Fruit fly (Drosophila melanogaster) whole organism, embryonic: ENCODE measurements around the gene Coq2.

Source experiments
- B-H2 ChIP-seq: fragments of 200-800 bp; sonication (Bioruptor generic); optimal IDR thresholded peaks from 2 replicates; lab custom pipeline; 2018; ENCODE audit warnings: missing biosample characterization, mild to moderate bottlenecking, missing genetic modification characterization
- CG10431 ChIP-seq: fragments of 200-800 bp; sonication (Bioruptor generic); optimal IDR thresholded peaks from 3 replicates; lab custom pipeline; 2018; ENCODE audit warnings: missing biosample characterization, mild to moderate bottlenecking, missing genetic modification characterization
- CG11398 ChIP-seq: fragments of 200-800 bp; sonication (Bioruptor generic); optimal IDR thresholded peaks from 2 replicates; lab custom pipeline; 2016; ENCODE audit warnings: missing biosample characterization, missing genetic modification characterization
- CG12104 ChIP-seq: fragments of 200-800 bp; sonication (Bioruptor generic); optimal IDR thresholded peaks from 3 replicates; lab custom pipeline; 2016; ENCODE audit warnings: missing biosample characterization, missing genetic modification characterization
- CG13424 ChIP-seq: fragments of 200-800 bp; sonication (Bioruptor generic); optimal IDR thresholded peaks from 2 replicates; lab custom pipeline; 2019; ENCODE audit warnings: missing biosample characterization, mild to moderate bottlenecking, missing genetic modification characterization, moderate library complexity
- CG15073 ChIP-seq: fragments of 200-800 bp; sonication (Bioruptor generic); optimal IDR thresholded peaks from 2 replicates; lab custom pipeline; 2016; ENCODE audit warnings: missing biosample characterization, missing genetic modification characterization
- CG15601 ChIP-seq: fragments of 200-800 bp; sonication (Bioruptor generic); optimal IDR thresholded peaks from 3 replicates; lab custom pipeline; 2019; ENCODE audit warnings: missing biosample characterization, mild to moderate bottlenecking, missing genetic modification characterization, moderate library complexity
- CG15696 ChIP-seq: fragments of 200-800 bp; sonication (Bioruptor generic); optimal IDR thresholded peaks from 2 replicates; lab custom pipeline; 2019; ENCODE audit warnings: missing biosample characterization, mild to moderate bottlenecking, missing genetic modification characterization, moderate library complexity
- CG17802 ChIP-seq: fragments of 200-800 bp; sonication (Bioruptor generic); optimal IDR thresholded peaks from 2 replicates; lab custom pipeline; 2018; ENCODE audit warnings: missing biosample characterization, mild to moderate bottlenecking, missing genetic modification characterization, moderate library complexity
- CG17829 ChIP-seq: fragments of 200-800 bp; optimal IDR thresholded peaks from 2 replicates; lab custom pipeline; 2019; ENCODE audit warnings: missing biosample characterization, mild to moderate bottlenecking, missing genetic modification characterization, moderate library complexity
- CG17912 ChIP-seq: fragments of 200-800 bp; sonication (Bioruptor generic); optimal IDR thresholded peaks from 2 replicates; lab custom pipeline; 2018; ENCODE audit warnings: missing biosample characterization, mild to moderate bottlenecking, missing genetic modification characterization
- CG1792 ChIP-seq: fragments of 200-800 bp; sonication (Bioruptor generic); optimal IDR thresholded peaks from 2 replicates; lab custom pipeline; 2016; ENCODE audit warnings: missing biosample characterization, missing genetic modification characterization
- CG18619 ChIP-seq: fragments of 200-800 bp; sonication (Bioruptor generic); optimal IDR thresholded peaks from 3 replicates; lab custom pipeline; 2017; ENCODE audit warnings: missing biosample characterization, mild to moderate bottlenecking, missing genetic modification characterization
- CG2199 ChIP-seq: fragments of 200-800 bp; sonication (Bioruptor generic); IDR thresholded peaks from 3 replicates; pipeline ENCODE4 v1.3.6; 2022; ENCODE audit warnings: missing biosample characterization, missing genetic modification characterization
- CG2712 ChIP-seq: fragments of 200-800 bp; optimal IDR thresholded peaks from 3 replicates; lab custom pipeline; 2019; ENCODE audit warnings: missing biosample characterization, mild to moderate bottlenecking, missing genetic modification characterization, moderate library complexity
- CG4617 ChIP-seq: fragments of 200-800 bp; sonication (Bioruptor generic); optimal IDR thresholded peaks from 3 replicates; lab custom pipeline; 2016; ENCODE audit warnings: missing biosample characterization, missing genetic modification characterization, borderline replicate concordance
- CG6689 ChIP-seq: fragments of 200-800 bp; sonication (Bioruptor generic); IDR thresholded peaks from 2 replicates; pipeline ENCODE4 v1.3.6; 2022; ENCODE audit warnings: missing biosample characterization, missing genetic modification characterization
- CG7786 ChIP-seq: fragments of 200-800 bp; sonication (Bioruptor generic); optimal IDR thresholded peaks from 2 replicates; lab custom pipeline; 2016; ENCODE audit warnings: missing biosample characterization, missing genetic modification characterization
- CoRest ChIP-seq: fragments of 200-800 bp; sonication (Bioruptor generic); optimal IDR thresholded peaks from 3 replicates; lab custom pipeline; 2018; ENCODE audit warnings: missing biosample characterization, mild to moderate bottlenecking, missing genetic modification characterization, moderate library complexity
- Dip3 ChIP-seq: fragments of 200-800 bp; sonication (Bioruptor generic); optimal IDR thresholded peaks from 3 replicates; lab custom pipeline; 2016; ENCODE audit warnings: missing biosample characterization, missing genetic modification characterization
- Drgx ChIP-seq: fragments of 200-800 bp; sonication (Bioruptor generic); IDR thresholded peaks from 2 replicates; pipeline ENCODE4 v1.3.6; 2022; ENCODE audit warnings: missing biosample characterization, missing genetic modification characterization
- Fer1 ChIP-seq: fragments of 200-800 bp; sonication (Bioruptor generic); optimal IDR thresholded peaks from 2 replicates; lab custom pipeline; 2017; ENCODE audit warnings: missing biosample characterization, mild to moderate bottlenecking, missing genetic modification characterization
- HLH54F ChIP-seq: fragments of 200-800 bp; sonication (Bioruptor generic); optimal IDR thresholded peaks from 3 replicates; lab custom pipeline; 2016; ENCODE audit warnings: missing biosample characterization, missing genetic modification characterization
- MESR4 ChIP-seq: fragments of 200-800 bp; sonication (Bioruptor generic); optimal IDR thresholded peaks from 2 replicates; lab custom pipeline; 2018; ENCODE audit warnings: missing biosample characterization, mild to moderate bottlenecking, missing genetic modification characterization, moderate library complexity
- NFAT ChIP-seq: fragments of 200-800 bp; sonication (Bioruptor generic); IDR thresholded peaks from 2 replicates; pipeline ENCODE4 v1.3.6; 2022; ENCODE audit warnings: missing biosample characterization, missing genetic modification characterization
- Oli ChIP-seq: fragments of 200-800 bp; sonication (Bioruptor generic); optimal IDR thresholded peaks from 2 replicates; lab custom pipeline; 2018; ENCODE audit warnings: missing biosample characterization, mild to moderate bottlenecking, missing genetic modification characterization, moderate library complexity
- Opbp ChIP-seq: fragments of 200-800 bp; sonication (Bioruptor generic); IDR thresholded peaks from 3 replicates; pipeline ENCODE4 v1.3.6; 2022; ENCODE audit warnings: missing biosample characterization, missing genetic modification characterization; ENCODE audit not compliant: partially characterized antibody
- Pdp1 ChIP-seq, 2 experiments: fragments of 200-800 bp; sonication (Bioruptor generic); optimal IDR thresholded peaks; 3 replicates each; lab custom pipeline; 2016; ENCODE audit warnings: missing biosample characterization in 2 of 2, missing genetic modification characterization in 2 of 2, mild to moderate bottlenecking in 1 of 2, moderate library complexity in 1 of 2
- Rx ChIP-seq: fragments of 200-800 bp; sonication (Bioruptor generic); IDR thresholded peaks from 2 replicates; pipeline ENCODE4 v1.3.6; 2022; ENCODE audit warnings: missing biosample characterization, missing genetic modification characterization
- Usf ChIP-seq: fragments of 200-800 bp; sonication (Bioruptor generic); optimal IDR thresholded peaks from 2 replicates; lab custom pipeline; 2017; ENCODE audit warnings: missing genotype, missing biosample characterization, missing genetic modification characterization
- Xbp1 ChIP-seq: fragments of 200-800 bp; sonication (Bioruptor generic); optimal IDR thresholded peaks from 3 replicates; lab custom pipeline; 2016; ENCODE audit warnings: missing biosample characterization, mild to moderate bottlenecking, missing genetic modification characterization
- YL-1 ChIP-seq: fragments of 200-800 bp; sonication (Bioruptor generic); optimal IDR thresholded peaks from 3 replicates; lab custom pipeline; 2017; ENCODE audit warnings: missing biosample characterization, mild to moderate bottlenecking, missing genetic modification characterization
- az2 ChIP-seq: fragments of 200-800 bp; sonication (Bioruptor generic); optimal IDR thresholded peaks from 3 replicates; lab custom pipeline; 2016; ENCODE audit warnings: missing biosample characterization, missing genetic modification characterization
- bbx ChIP-seq: fragments of 200-800 bp; sonication (Bioruptor generic); IDR thresholded peaks from 2 replicates; pipeline ENCODE4 v1.3.6; 2022; ENCODE audit warnings: missing biosample characterization, missing genetic modification characterization; ENCODE audit not compliant: partially characterized antibody
- chinmo ChIP-seq: fragments of 200-800 bp; sonication (Bioruptor generic); IDR thresholded peaks from 4 replicates; pipeline ENCODE4 v1.3.6; 2022; ENCODE audit warnings: missing biosample characterization, missing genetic modification characterization; ENCODE audit not compliant: partially characterized antibody
- chm ChIP-seq: fragments of 200-800 bp; sonication (Bioruptor generic); IDR thresholded peaks from 2 replicates; pipeline ENCODE4 v1.3.6; 2022; ENCODE audit warnings: missing biosample characterization, missing genetic modification characterization
- dmrt11E ChIP-seq: fragments of 200-800 bp; sonication (Bioruptor generic); optimal IDR thresholded peaks from 3 replicates; lab custom pipeline; 2018; ENCODE audit warnings: missing biosample characterization, mild to moderate bottlenecking, missing genetic modification characterization, moderate library complexity
- dmrt99B ChIP-seq: fragments of 200-800 bp; sonication (Bioruptor generic); optimal IDR thresholded peaks from 2 replicates; lab custom pipeline; 2018; ENCODE audit warnings: missing biosample characterization, mild to moderate bottlenecking, missing genetic modification characterization, moderate library complexity
- ewg ChIP-seq: fragments of 200-800 bp; sonication (Bioruptor generic); optimal IDR thresholded peaks from 3 replicates; lab custom pipeline; 2017; ENCODE audit warnings: mild to moderate bottlenecking, missing biosample characterization, missing genetic modification reagents, missing genetic modification characterization
- fd102C ChIP-seq: fragments of 200-800 bp; sonication (Bioruptor generic); optimal IDR thresholded peaks from 2 replicates; lab custom pipeline; 2018; ENCODE audit warnings: missing biosample characterization, mild to moderate bottlenecking, missing genetic modification characterization, moderate library complexity
- inv ChIP-seq: fragments of 200-800 bp; sonication (Bioruptor generic); IDR thresholded peaks from 2 replicates; pipeline ENCODE4 v1.3.6; 2022; ENCODE audit warnings: missing biosample characterization, missing genetic modification characterization; ENCODE audit not compliant: partially characterized antibody
- kah ChIP-seq: fragments of 200-800 bp; sonication (Bioruptor generic); optimal IDR thresholded peaks from 2 replicates; lab custom pipeline; 2018; ENCODE audit warnings: missing biosample characterization, mild to moderate bottlenecking, missing genetic modification characterization
- lab ChIP-seq: fragments of 200-800 bp; sonication (Bioruptor generic); optimal IDR thresholded peaks from 3 replicates; lab custom pipeline; 2017; ENCODE audit warnings: missing biosample characterization, missing genetic modification characterization, mild to moderate bottlenecking, moderate library complexity, missing genetic modification reagents
- row ChIP-seq: fragments of 200-800 bp; sonication (Bioruptor generic); IDR thresholded peaks from 3 replicates; pipeline ENCODE4 v1.3.6; 2022; ENCODE audit warnings: missing biosample characterization, missing genetic modification characterization
- schlank ChIP-seq: fragments of 200-800 bp; sonication (Bioruptor generic); optimal IDR thresholded peaks from 2 replicates; lab custom pipeline; 2018; ENCODE audit warnings: missing biosample characterization, mild to moderate bottlenecking, missing genetic modification characterization
- tna ChIP-seq: fragments of 200-800 bp; sonication (Bioruptor generic); IDR thresholded peaks from 2 replicates; pipeline ENCODE4 v1.3.6; 2022; ENCODE audit warnings: missing biosample characterization, missing genetic modification characterization; ENCODE audit not compliant: partially characterized antibody
- unc-4 ChIP-seq: fragments of 200-800 bp; sonication (Bioruptor generic); IDR thresholded peaks from 2 replicates; pipeline ENCODE4 v1.3.6; 2022; ENCODE audit warnings: missing biosample characterization, missing genetic modification characterization; ENCODE audit not compliant: partially characterized antibody
- zfh2 ChIP-seq: fragments of 200-800 bp; sonication (Bioruptor generic); optimal IDR thresholded peaks from 2 replicates; lab custom pipeline; 2016; ENCODE audit warnings: missing biosample characterization, missing genetic modification characterization

Coq2 gene

dm6 chr3R:8349449-8350115 is 33.2 kb upstream of the Coq2 start, which contains the start of gene Atg13 (continued):
- no peak for TF ChIP-seq ewg
- no peak for TF ChIP-seq dmrt99B
- peak; percentile 11 for TF ChIP-seq CG12104 (GFP tag; lab: Kevin White, UChicago)
- TF ChIP-seq CG2199 (GFP tag; lab: Robert Waterston, UW): no peak
- peak; percentile 70 for TF ChIP-seq inv
- peak; percentile 19 for TF ChIP-seq CG13424 (tag; lab: Kevin White, UChicago)
- TF ChIP-seq Usf (GFP tag; lab: Kevin White, UChicago): peak; percentile 43
- TF ChIP-seq Drgx (GFP tag; lab: Robert Waterston, UW): peak; percentile 75; the same call in 1 of the 2 replicates
- peak; percentile 89 for TF ChIP-seq bbx (GFP tag; lab: Robert Waterston, UW)
- TF ChIP-seq NFAT (GFP tag; lab: Robert Waterston, UW): peak; percentile 51; the same call in 1 of the 2 replicates
- TF ChIP-seq YL-1 (GFP tag; lab: Kevin White, UChicago): peak; percentile 33
- no peak for TF ChIP-seq Oli
- TF ChIP-seq Opbp (GFP tag; lab: Robert Waterston, UW): peak; percentile 85
- peak; percentile 5 for TF ChIP-seq zfh2 (GFP tag; lab: Kevin White, UChicago)
- TF ChIP-seq CG17829 (tag; lab: Kevin White, UChicago): peak; percentile 24
- TF ChIP-seq HLH54F: peak; percentile 15
- TF ChIP-seq MESR4 (GFP tag; lab: Kevin White, UChicago): peak; percentile 80
- TF ChIP-seq unc-4 (GFP tag; lab: Robert Waterston, UW): peak; percentile 69
- peak; percentile 82 for TF ChIP-seq row (GFP tag; lab: Robert Waterston, UW)
- no peak for TF ChIP-seq CG11398
- no peak for TF ChIP-seq CG15073 (GFP tag; lab: Kevin White, UChicago)
- peak; percentile 23 for TF ChIP-seq dmrt11E (tag; lab: Kevin White, UChicago)
- TF ChIP-seq Dip3 (GFP tag; lab: Kevin White, UChicago): no peak
- no peak for TF ChIP-seq CG10431 (GFP tag; lab: Kevin White, UChicago)
- TF ChIP-seq CG18619: no peak
- peak; percentile 25 for TF ChIP-seq B-H2
- TF ChIP-seq CG17802 (tag; lab: Kevin White, UChicago): peak; percentile 59
- TF ChIP-seq CG7786 (GFP tag; lab: Kevin White, UChicago): no peak
- no peak for TF ChIP-seq CG17912
- no peak for TF ChIP-seq schlank (tag; lab: Kevin White, UChicago)
- peak; percentile 16 for TF ChIP-seq az2 (GFP tag; lab: Kevin White, UChicago)
- peak; percentile 29 for TF ChIP-seq CG15696 (tag; lab: Kevin White, UChicago)
- peak; percentile 73; the same call in 2 of the 4 replicates for TF ChIP-seq chinmo (GFP tag; lab: Robert Waterston, UW)
- TF ChIP-seq CG1792: no peak
- peak; percentile 8 for TF ChIP-seq kah (GFP tag; lab: Kevin White, UChicago)
- TF ChIP-seq Xbp1 (GFP tag; lab: Kevin White, UChicago): peak; percentile 72
- TF ChIP-seq Fer1: peak; percentile 12
- TF ChIP-seq CG6689 (GFP tag; lab: Robert Waterston, UW): no peak
- no peak for TF ChIP-seq Rx
- no peak for TF ChIP-seq fd102C
- TF ChIP-seq CG2712 (tag; lab: Kevin White, UChicago): peak; percentile 45
- TF ChIP-seq CoRest (tag; lab: Kevin White, UChicago): peak; percentile 70
- TF ChIP-seq tna: peak; percentile 76
- peak; percentile 51 for TF ChIP-seq CG4617 (GFP tag; lab: Kevin White, UChicago)
- no peak for TF ChIP-seq lab (GFP tag; lab: Kevin White, UChicago)
- TF ChIP-seq CG15601 (tag; lab: Kevin White, UChicago): no peak
- TF ChIP-seq chm (GFP tag; lab: Robert Waterston, UW): peak; percentile 70; the same call in 1 of the 2 replicates
- peak in 1 of 2 experiments; percentile 9 for TF ChIP-seq Pdp1 (GFP tag; optimal IDR thresholded peaks at IDR 0.05; lab: Kevin White, UChicago)
